Fruit fly (Drosophila melanogaster) S2 (cell line): ENCODE measurements around the gene ex.

Experiments used
- CG8478 ChIP-seq: fragments of >200 bp; optimal IDR thresholded peaks from 2 replicates; lab custom pipeline; 2018
- CTCF ChIP-seq, 2 experiments: fragments of >200 bp; optimal IDR thresholded peaks; 2 replicates each; lab custom pipeline; 2018

DNA sequence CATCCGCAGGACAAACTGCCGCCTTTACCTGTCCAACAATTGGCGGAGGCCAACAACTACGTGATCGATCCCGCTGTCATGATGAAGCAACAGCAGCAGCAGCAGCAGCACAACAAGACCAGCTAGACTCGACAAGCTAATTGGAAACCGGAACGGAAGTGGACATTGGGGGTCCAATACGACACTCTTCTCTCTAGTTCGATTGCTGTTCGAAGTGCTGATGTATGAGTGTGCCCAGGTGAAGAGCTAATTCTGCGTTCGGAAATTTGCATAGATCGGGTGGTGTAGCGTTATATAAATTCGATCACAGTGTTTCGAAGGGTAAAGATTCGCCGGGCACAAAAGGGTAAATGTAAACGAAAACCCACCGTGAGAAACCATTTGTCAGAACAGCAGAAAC, 16.1 kb downstream of the ex start:
- TF ChIP-seq CG8478 (lab: Kevin White, UChicago) (no peak), CTCF (optimal IDR thresholded peaks at IDR 0.05; lab: Kevin White, UChicago) (no peak)
